Fruit fly (Drosophila melanogaster) whole organism, adult: ENCODE results near the gene CG9368.

Source experiments
- CG11617 ChIP-seq: fragments of 200-800 bp; sonication (Bioruptor generic); optimal IDR thresholded peaks from 2 replicates; lab custom pipeline; 2017; ENCODE audit warnings: mild to moderate bottlenecking, missing biosample characterization, missing genetic modification reagents, missing genetic modification characterization
- CG7045 ChIP-seq: fragments of 200-800 bp; sonication (Bioruptor generic); optimal IDR thresholded peaks from 2 replicates; lab custom pipeline; 2017; ENCODE audit warnings: missing biosample characterization, mild to moderate bottlenecking, missing genetic modification characterization
- CG7101 ChIP-seq: fragments of 200-800 bp; sonication (Bioruptor generic); optimal IDR thresholded peaks from 2 replicates; lab custom pipeline; 2018; ENCODE audit warnings: missing biosample characterization, mild to moderate bottlenecking, missing genetic modification characterization, moderate library complexity
- cnc ChIP-seq, 2 experiments: fragments of >200 bp; optimal IDR thresholded peaks; 2 replicates each; lab custom pipeline; 2017

- no peak for TF ChIP-seq cnc (optimal IDR thresholded peaks at IDR 0.05; lab: Kevin White, UChicago)
- TF ChIP-seq CG7101 (tag; lab: Kevin White, UChicago) = no peak
- TF ChIP-seq CG11617 (GFP tag; lab: Kevin White, UChicago) = no peak
- TF ChIP-seq CG7045 (GFP tag; lab: Kevin White, UChicago) = no peak
Measured at dm6 chr3L:19601413-19601812, at the start of gene CG9368.
